Worm (Caenorhabditis elegans) whole organism, L3 larva: ENCODE data around the gene hmt-1.
"Not testable (repeated sequence)": the region's sequence is repeated elsewhere in the genome, so short reads cannot be mapped to it uniquely, and the experiment has no call there.

Source experiments
- ceh-28 ChIP-seq: fragments of 150-350 bp; optimal IDR thresholded peaks from 2 replicates; lab custom pipeline; 2014; ENCODE audit warnings: missing biosample characterization, missing genetic modification reagents, missing genetic modification characterization
- ceh-82 ChIP-seq: fragments of 150-350 bp; optimal IDR thresholded peaks from 2 replicates; lab custom pipeline; 2014; ENCODE audit warnings: missing biosample characterization, missing genetic modification characterization
- lin-15B ChIP-seq: fragments of 150-350 bp; optimal IDR thresholded peaks from 2 replicates; lab custom pipeline; 2014; ENCODE audit warnings: missing biosample characterization, missing genetic modification characterization
- lin-39 ChIP-seq: fragments of 150-350 bp; optimal IDR thresholded peaks from 2 replicates; lab custom pipeline; 2018; ENCODE audit warnings: missing biosample characterization, missing genetic modification reagents, missing genetic modification characterization
- lsy-12 ChIP-seq: sonication (generic microtip); optimal IDR thresholded peaks from 2 replicates; lab custom pipeline; 2016; ENCODE audit warnings: mild to moderate bottlenecking, missing genetic modification characterization, missing compliant biosample characterization
- mdl-1 ChIP-seq: fragments of 150-350 bp; optimal IDR thresholded peaks from 2 replicates; lab custom pipeline; 2014; ENCODE audit warnings: missing biosample characterization, missing genetic modification characterization
- nhr-23 ChIP-seq: fragments of 150-350 bp; optimal IDR thresholded peaks from 2 replicates; lab custom pipeline; 2014; ENCODE audit warnings: missing biosample characterization, missing genetic modification reagents, missing genetic modification characterization
- nhr-237 ChIP-seq: fragments of 150-350 bp; optimal IDR thresholded peaks from 2 replicates; lab custom pipeline; 2014; ENCODE audit warnings: missing biosample characterization, missing genetic modification characterization
- nhr-28 ChIP-seq: fragments of 150-350 bp; optimal IDR thresholded peaks from 2 replicates; lab custom pipeline; 2014; ENCODE audit warnings: missing biosample characterization, missing genetic modification characterization
- nhr-43 ChIP-seq: sonication (generic microtip); optimal IDR thresholded peaks from 2 replicates; lab custom pipeline; 2016; ENCODE audit warnings: mild to moderate bottlenecking, missing genetic modification characterization, missing compliant biosample characterization; ENCODE audit not compliant: poor library complexity, severe bottlenecking
- pqm-1 ChIP-seq: fragments of 150-350 bp; optimal IDR thresholded peaks from 2 replicates; lab custom pipeline; 2017; ENCODE audit warnings: missing biosample characterization, missing genetic modification characterization, inconsistent platforms
- sea-2 ChIP-seq: fragments of 150-350 bp; sonication (generic microtip); optimal IDR thresholded peaks from 4 replicates; lab custom pipeline; 2014; ENCODE audit warnings: missing biosample characterization, missing genetic modification reagents, missing genetic modification characterization
- unc-62 ChIP-seq: fragments of 150-350 bp; sonication (generic microtip); optimal IDR thresholded peaks from 4 replicates; lab custom pipeline; 2014; ENCODE audit warnings: missing biosample characterization, missing genetic modification reagents, missing genetic modification characterization
- zag-1 ChIP-seq: fragments of 150-350 bp; optimal IDR thresholded peaks from 2 replicates; lab custom pipeline; 2014; ENCODE audit warnings: missing biosample characterization, missing genetic modification characterization

- not testable (repeated sequence) for TF ChIP-seq nhr-237 (tag; lab: Kevin White, UChicago); ceh-28; ceh-82; zag-1 (tag; lab: Kevin White, UChicago); unc-62; nhr-28; pqm-1 (tag; lab: Kevin White, UChicago); mdl-1 (tag; lab: Kevin White, UChicago); nhr-43 (tag; lab: Kevin White, UChicago); lsy-12 (tag; lab: Kevin White, UChicago); lin-39; lin-15B (tag; lab: Kevin White, UChicago); sea-2 (GFP tag; lab: Kevin White, UChicago); nhr-23 (tag; lab: Kevin White, UChicago)
Observed at ce11 chrIII:11131475-11131874, 31.7 kb upstream of the hmt-1 start, which contains the start of gene pha-1.
